Worm (Caenorhabditis elegans) whole organism, L4/young adult: Measurements from ENCODE around the gene tag-191.

Experiments used
- W03F9.2 ChIP-seq: fragments of 150-350 bp; optimal IDR thresholded peaks from 2 replicates; lab custom pipeline; 2014; ENCODE audit warnings: missing biosample characterization, missing genetic modification characterization
- him-1 ChIP-seq: sonication (generic microtip); optimal IDR thresholded peaks from 2 replicates; lab custom pipeline; 2016; ENCODE audit warnings: missing genotype, missing genetic modification reagents, missing genetic modification characterization, missing compliant biosample characterization

DNA sequence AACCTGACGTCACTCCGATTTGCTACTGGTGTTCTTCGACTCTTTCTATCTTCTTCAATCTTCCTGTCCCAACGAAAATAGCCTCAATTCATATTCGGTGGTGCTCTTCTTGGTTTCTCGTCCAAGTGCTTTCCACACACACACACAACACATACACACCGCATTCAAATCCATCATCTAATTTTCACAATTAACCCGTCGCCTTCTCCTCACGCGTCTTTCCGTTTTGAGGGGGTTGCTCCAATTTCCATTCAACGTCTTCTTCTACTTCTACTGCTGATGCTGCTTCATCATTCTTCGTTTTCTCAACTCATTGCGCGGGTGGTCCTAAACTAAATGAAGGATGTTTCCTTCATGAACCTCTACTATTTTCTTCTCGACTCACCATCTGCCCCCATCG lies 45.1 kb downstream of the tag-191 start:
- TF ChIP-seq him-1 (tag; lab: Kevin White, UChicago), result no peak
- no peak for TF ChIP-seq W03F9.2 (tag; lab: Kevin White, UChicago)
